Worm (Caenorhabditis elegans) whole organism, young adult: Measurements from ENCODE around the gene ilc-17.1.

Source experiments
- ceh-100 ChIP-seq: fragments of 200-800 bp; sonication (Bioruptor generic); IDR thresholded peaks from 2 replicates; pipeline ENCODE4 v1.3.6; 2022; ENCODE audit warnings: missing genetic modification reagents, missing genetic modification characterization, missing compliant biosample characterization
- hmg-1.2 ChIP-seq: fragments of 200-800 bp; sonication (Bioruptor generic); IDR thresholded peaks from 2 replicates; pipeline ENCODE4 v1.3.6; 2022; ENCODE audit warnings: missing genetic modification reagents, missing genetic modification characterization, missing compliant biosample characterization
- lin-40 ChIP-seq: sonication (generic microtip); optimal IDR thresholded peaks from 2 replicates; lab custom pipeline; 2016; ENCODE audit warnings: missing genetic modification characterization, mild to moderate bottlenecking, missing compliant biosample characterization, missing genotype, missing genetic modification reagents
- madf-6 ChIP-seq: fragments of 200-800 bp; sonication (Bioruptor generic); IDR thresholded peaks from 2 replicates; pipeline ENCODE4 v1.3.6; 2022; ENCODE audit warnings: missing genetic modification reagents, missing genetic modification characterization, missing compliant biosample characterization

ce11 chrX:12764009-12764408 is 5.6 kb downstream of the ilc-17.1 start:
- TF ChIP-seq lin-40 (tag; lab: Kevin White, UChicago) (no peak), madf-6 (GFP tag; lab: Robert Waterston, UW) (0 out of 2 replicates have a peak, but pooled peaks have one; percentile 15), ceh-100 (GFP tag; lab: Robert Waterston, UW) (no peak), hmg-1.2 (GFP tag; lab: Robert Waterston, UW) (no peak)
